Fruit fly (Drosophila melanogaster): ENCODE measurements around the gene TfIIEbeta.

The TfIIEbeta gene

dm6 chr3L:4239442-4240322 lies 47.2 kb upstream of the TfIIEbeta start, which contains the start of gene Sqor (continued):
- TF ChIP-seq Atf6 (GFP tag; IDR thresholded peaks at IDR 0.05) (peak; percentile 82), CG13424 (tag; optimal IDR thresholded peaks at IDR 0.05) (peak; percentile 92), otp (GFP tag; IDR thresholded peaks at IDR 0.05) (peak; percentile 67), Bdp1 (GFP tag; optimal IDR thresholded peaks at IDR 0.05) (peak; percentile 82), ind (GFP tag; optimal IDR thresholded peaks at IDR 0.05) (peak; percentile 79), sd (tag; optimal IDR thresholded peaks at IDR 0.05) (peak; percentile 80), ewg (GFP tag; optimal IDR thresholded peaks at IDR 0.05) (peak; percentile 55), Lhr (GFP tag; optimal IDR thresholded peaks at IDR 0.05) (peak; percentile 28), NK7.1 (GFP tag; optimal IDR thresholded peaks at IDR 0.05) (peak; percentile 89), tio (GFP tag; optimal IDR thresholded peaks at IDR 0.05) (no peak), CG10979 (tag; optimal IDR thresholded peaks at IDR 0.05) (peak; percentile 33), CG6791 (GFP tag; IDR thresholded peaks at IDR 0.05; ENCODE audit: partially characterized antibody) (0 out of 3 replicates have a peak, but pooled peaks have one; percentile 43), HLH54F (GFP tag; optimal IDR thresholded peaks at IDR 0.05) (peak; percentile 87), Hr51 (GFP tag; optimal IDR thresholded peaks at IDR 0.05) (peak; percentile 89 to 95), Lim3 (GFP tag; IDR thresholded peaks at IDR 0.05) (peak; percentile 38; the same call in 1 of the 2 replicates), CG12942 (GFP tag; optimal IDR thresholded peaks at IDR 0.05) (peak; percentile 49), Neu2 (GFP tag; optimal IDR thresholded peaks at IDR 0.05; ENCODE audit: borderline replicate concordance) (peak; percentile 43), lola (GFP tag; optimal IDR thresholded peaks at IDR 0.05) (peak in 1 of 3 experiments; percentile 64), Mad (GFP tag; optimal IDR thresholded peaks at IDR 0.05) (peak; percentile 76), Optix (GFP tag; IDR thresholded peaks at IDR 0.05) (peak; percentile 83), hth (optimal IDR thresholded peaks at IDR 0.05) (no peak), CG30431 (GFP tag; optimal IDR thresholded peaks at IDR 0.05) (peak; percentile 77), CG13123 (GFP tag; optimal IDR thresholded peaks at IDR 0.05) (peak; percentile 29), MBD-R2 (GFP tag; IDR thresholded peaks at IDR 0.05) (peak; percentile 53; the same call in 1 of the 2 replicates), CG18619 (GFP tag; optimal IDR thresholded peaks at IDR 0.05) (peak; percentile 91), dan (GFP tag; IDR thresholded peaks at IDR 0.05) (no peak), CG13775 (GFP tag; optimal IDR thresholded peaks at IDR 0.05) (peak; percentile 81), inv (GFP tag; IDR thresholded peaks at IDR 0.05; ENCODE audit: partially characterized antibody) (no peak), cwo (GFP tag; optimal IDR thresholded peaks at IDR 0.05) (peak; percentile 83), ERR (GFP tag; optimal IDR thresholded peaks at IDR 0.05) (peak; percentile 85), CG31224 (GFP tag; IDR thresholded peaks at IDR 0.05) (peak; percentile 63), shn (GFP tag; optimal IDR thresholded peaks at IDR 0.05) (peak; percentile 91), HmgZ (tag; optimal IDR thresholded peaks at IDR 0.05) (peak; percentile 87), CG8388 (GFP tag; optimal IDR thresholded peaks at IDR 0.05) (peak; percentile 68), CTCF (GFP tag; optimal IDR thresholded peaks at IDR 0.05) (peak; percentile 89), CG7745 (tag; optimal IDR thresholded peaks at IDR 0.05) (no peak), Side (GFP tag; optimal IDR thresholded peaks at IDR 0.05) (peak; percentile 87), Hr78 (GFP tag; optimal IDR thresholded peaks at IDR 0.05) (peak in 1 of 2 experiments; percentile 50), CG42726 (GFP tag; IDR thresholded peaks at IDR 0.05; ENCODE audit: partially characterized antibody) (no peak), CG3065 (GFP tag; optimal IDR thresholded peaks at IDR 0.05) (peak; percentile 31), ap (GFP tag; IDR thresholded peaks at IDR 0.05) (peak; percentile 54), GATAe (GFP tag; conservative IDR thresholded peaks at IDR 0.05) (peak; percentile 66), Oaz (GFP tag; IDR thresholded peaks at IDR 0.05) (peak; percentile 72), CG12236 (GFP tag; optimal IDR thresholded peaks at IDR 0.05) (peak; percentile 27), CG12391 (tag; optimal IDR thresholded peaks at IDR 0.05) (peak; percentile 84), Lpt (GFP tag; optimal IDR thresholded peaks at IDR 0.05) (no peak), amos (GFP tag; IDR thresholded peaks at IDR 0.05; ENCODE audit: partially characterized antibody) (peak; percentile 36; the same call in 1 of the 2 replicates), rib (GFP tag; IDR thresholded peaks at IDR 0.05) (peak; percentile 84)
